Fruit fly (Drosophila melanogaster) whole organism, pupa: Measurements from ENCODE around the gene CG14259.

Experiments
- CG10348 ChIP-seq: fragments of 200-800 bp; sonication (Bioruptor generic); IDR thresholded peaks from 2 replicates; pipeline ENCODE4 v1.3.6; 2022; ENCODE audit warnings: missing biosample characterization, missing genetic modification characterization
- CG12605 ChIP-seq: fragments of 200-800 bp; sonication (Bioruptor generic); IDR thresholded peaks from 2 replicates; pipeline ENCODE4 v1.3.6; 2022; ENCODE audit warnings: missing biosample characterization, missing genetic modification characterization
- CG4496 ChIP-seq: fragments of 200-800 bp; sonication (Bioruptor generic); IDR thresholded peaks from 3 replicates; pipeline ENCODE4 v1.3.6; 2022; ENCODE audit warnings: missing biosample characterization, missing genetic modification characterization
- CG8301 ChIP-seq: fragments of 200-800 bp; sonication (Bioruptor generic); optimal IDR thresholded peaks from 2 replicates; lab custom pipeline; 2018; ENCODE audit warnings: missing biosample characterization, mild to moderate bottlenecking, missing genetic modification characterization

dm6 chr3R:27128723-27129122 is 34.4 kb downstream of the CG14259 start:
- TF ChIP-seq CG12605 (GFP tag; lab: Robert Waterston, UW), result no peak
- TF ChIP-seq CG4496, result no peak
- no peak for TF ChIP-seq CG8301 (tag; lab: Kevin White, UChicago)
- no peak for TF ChIP-seq CG10348 (GFP tag; lab: Robert Waterston, UW)
